Fruit fly (Drosophila melanogaster): ENCODE data around the gene Hsp110.
A peak's percentile ranks its signal among the peaks of the same experiment; 100 is the strongest.

Hsp110 gene

dm6 chr3L:14049620-14050253 lies 12.9 kb downstream of the Hsp110 start, which contains the start of gene Neurl4 (continued):
- TF ChIP-seq pan (optimal IDR thresholded peaks at IDR 0.05) (no peak), brk (GFP tag; optimal IDR thresholded peaks at IDR 0.05) (no peak), h (GFP tag; optimal IDR thresholded peaks at IDR 0.05) (no peak), Hr78 (GFP tag; optimal IDR thresholded peaks at IDR 0.05) (no peak), CG9705 (GFP tag; optimal IDR thresholded peaks at IDR 0.05) (peak; percentile 3)

DNA sequence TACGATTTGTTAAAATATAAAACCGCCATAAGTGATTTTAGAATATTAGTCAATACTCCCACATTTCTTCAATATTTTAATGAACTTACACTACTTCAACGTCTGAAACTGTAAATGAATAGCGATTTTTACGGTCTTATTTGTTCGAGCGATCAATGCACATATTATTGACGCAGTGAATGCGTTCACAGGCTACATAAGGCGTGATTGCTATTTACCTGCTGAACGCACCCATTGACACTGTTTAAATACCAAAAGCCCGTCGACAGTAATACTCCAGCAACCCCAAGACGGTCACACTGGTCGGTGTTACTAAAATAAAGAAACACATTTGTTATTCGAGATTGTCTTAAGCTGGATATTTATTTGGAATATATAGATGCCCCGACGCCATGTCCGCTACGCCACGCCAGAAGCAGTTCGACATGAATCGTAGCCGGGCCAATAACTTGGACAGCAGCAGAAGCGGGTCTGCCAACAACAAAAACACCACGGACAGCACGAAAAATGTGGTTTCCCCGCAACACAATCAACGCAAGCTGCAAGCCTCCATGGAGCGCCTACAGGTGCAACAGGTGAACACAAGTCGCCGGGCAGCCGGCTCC lies 14.2 kb downstream of the Hsp110 start, which contains the start of gene CG6833:
Gene CG6833 (plus strand): TSS at position 263 of the 605 bp plus-strand sequence.
- TF ChIP-seq N (GFP tag; optimal IDR thresholded peaks at IDR 0.05) (no peak), Sp1 (GFP tag; optimal IDR thresholded peaks at IDR 0.05) (peak; percentile 29), Vsx2 (GFP tag; optimal IDR thresholded peaks at IDR 0.05; ENCODE audit: partially characterized antibody) (no peak), Dif (GFP tag; optimal IDR thresholded peaks at IDR 0.05; ENCODE audit: partially characterized antibody) (no peak), dsf (GFP tag; optimal IDR thresholded peaks at IDR 0.05; ENCODE audit: borderline replicate concordance) (no peak), Jra (GFP tag; optimal IDR thresholded peaks at IDR 0.05) (no peak), lola (GFP tag; optimal IDR thresholded peaks at IDR 0.05) (no peak), psq (GFP tag; optimal IDR thresholded peaks at IDR 0.05) (peak; percentile 34), Hr78 (GFP tag; optimal IDR thresholded peaks at IDR 0.05) (no peak), Abd-B (GFP tag; optimal IDR thresholded peaks at IDR 0.05) (no peak), sage (GFP tag; optimal IDR thresholded peaks at IDR 0.05) (no peak), Rel (GFP tag; optimal IDR thresholded peaks at IDR 0.05) (no peak), Rel (tag; optimal IDR thresholded peaks at IDR 0.05) (peak; percentile 99), usp (GFP tag; optimal IDR thresholded peaks at IDR 0.05) (no peak), h (GFP tag; optimal IDR thresholded peaks at IDR 0.05) (peak; percentile 65), Hnf4 (GFP tag; optimal IDR thresholded peaks at IDR 0.05) (no peak), Dfd (GFP tag; optimal IDR thresholded peaks at IDR 0.05) (no peak), Hr83 (GFP tag; optimal IDR thresholded peaks at IDR 0.05; ENCODE audit: poor library complexity, severe bottlenecking) (peak; percentile 79), jim (GFP tag; optimal IDR thresholded peaks at IDR 0.05) (peak; percentile 9), OdsH (GFP tag; optimal IDR thresholded peaks at IDR 0.05) (peak; percentile 22), Myc (optimal IDR thresholded peaks at IDR 0.05) (no peak), rgr (GFP tag; optimal IDR thresholded peaks at IDR 0.05) (peak; percentile 65), CG32264 (GFP tag; optimal IDR thresholded peaks at IDR 0.05) (no peak), pan (optimal IDR thresholded peaks at IDR 0.05) (no peak), CrebA (GFP tag; optimal IDR thresholded peaks at IDR 0.05; ENCODE audit: borderline replicate concordance) (no peak), CG9705 (GFP tag; optimal IDR thresholded peaks at IDR 0.05) (peak; percentile 33), ey (GFP tag; optimal IDR thresholded peaks at IDR 0.05) (peak; percentile 52), tai (GFP tag; optimal IDR thresholded peaks at IDR 0.05) (no peak), HLH106 (tag; optimal IDR thresholded peaks at IDR 0.05) (peak; percentile 74), dmrt93B (GFP tag; optimal IDR thresholded peaks at IDR 0.05) (no peak), foxo (GFP tag; optimal IDR thresholded peaks at IDR 0.05) (peak in 1 of 2 experiments; percentile 71), Mio (GFP tag; optimal IDR thresholded peaks at IDR 0.05) (no peak), br (GFP tag; optimal IDR thresholded peaks at IDR 0.05) (peak; percentile 50), woc (GFP tag; optimal IDR thresholded peaks at IDR 0.05) (peak; percentile 75), dl (GFP tag; optimal IDR thresholded peaks at IDR 0.05; ENCODE audit: insufficient read depth in 1 of 2, partially characterized antibody in 2 of 2) (no peak), fru (GFP tag; optimal IDR thresholded peaks at IDR 0.05) (peak; percentile 61), brk (GFP tag; optimal IDR thresholded peaks at IDR 0.05) (no peak), sv (GFP tag; optimal IDR thresholded peaks at IDR 0.05) (peak; percentile 63), GATAd (GFP tag; optimal IDR thresholded peaks at IDR 0.05) (peak; percentile 28)

All from whole organism, wandering third instar larva.